Fruit fly (Drosophila melanogaster) whole organism, pupa: ENCODE data around the gene CG43062.

Experiments used
- EcR ChIP-seq: fragments of 200-800 bp; sonication (Bioruptor generic); optimal IDR thresholded peaks from 3 replicates; lab custom pipeline; 2019; ENCODE audit warnings: missing biosample characterization, missing genetic modification characterization, mild to moderate bottlenecking, moderate library complexity, missing genetic modification reagents
- Snoo ChIP-seq: fragments of 200-800 bp; sonication (Bioruptor generic); optimal IDR thresholded peaks from 3 replicates; lab custom pipeline; 2017; ENCODE audit warnings: missing biosample characterization, mild to moderate bottlenecking, missing genetic modification characterization, inconsistent platforms
- gl ChIP-seq: fragments of 200-800 bp; sonication (Bioruptor generic); optimal IDR thresholded peaks from 2 replicates; lab custom pipeline; 2018; ENCODE audit warnings: missing biosample characterization, mild to moderate bottlenecking, missing genetic modification characterization

DNA sequence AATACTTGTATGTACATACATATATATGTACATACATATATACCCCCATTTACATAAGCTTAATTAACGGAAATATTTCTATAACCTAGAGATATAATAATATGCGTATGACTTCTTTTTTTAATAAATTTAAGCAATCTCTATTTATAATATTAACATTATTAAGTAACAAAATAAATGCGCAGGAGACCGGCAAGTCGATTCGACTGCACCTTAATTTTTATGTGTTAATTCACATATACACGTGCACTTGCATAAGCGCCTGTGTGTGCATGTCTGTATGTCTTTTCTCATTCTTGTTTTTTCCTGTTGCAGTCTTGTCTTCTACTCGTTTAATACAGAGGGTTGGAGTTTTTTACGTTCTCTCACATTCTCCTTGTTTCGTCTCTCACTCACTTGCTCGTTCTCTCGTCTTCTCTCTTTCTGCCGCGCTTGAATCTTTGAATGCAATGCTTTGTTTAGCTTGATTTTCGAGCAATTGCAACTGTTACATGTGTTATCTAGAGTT, 30.1 kb downstream of the CG43062 start:
- peak; percentile 8 for TF ChIP-seq EcR
- peak; percentile 96 for TF ChIP-seq Snoo (tag; lab: Kevin White, UChicago)
- peak; percentile 86 for TF ChIP-seq gl (tag; lab: Kevin White, UChicago)
